Worm (Caenorhabditis elegans) whole organism, L4/young adult: Measurements from ENCODE around the gene Y39A1A.27.

ENCODE experiments used
- W03F9.2 ChIP-seq: fragments of 150-350 bp; optimal IDR thresholded peaks from 2 replicates; lab custom pipeline; 2014; ENCODE audit warnings: missing biosample characterization, missing genetic modification characterization
- dao-5 ChIP-seq: sonication (generic microtip); optimal IDR thresholded peaks from 2 replicates; lab custom pipeline; 2016; ENCODE audit warnings: missing genotype, missing genetic modification characterization, moderate library complexity, missing compliant biosample characterization
- him-1 ChIP-seq: sonication (generic microtip); optimal IDR thresholded peaks from 2 replicates; lab custom pipeline; 2016; ENCODE audit warnings: missing genotype, missing genetic modification reagents, missing genetic modification characterization, missing compliant biosample characterization

Y39A1A.27 gene

ce11 chrIII:10638339-10639021 lies at the start of gene Y39A1A.27:
Gene Y39A1A.27, plus strand, starts transcription at chrIII:10638971.
- TF ChIP-seq W03F9.2 (tag; lab: Kevin White, UChicago) = no peak
- no peak for TF ChIP-seq dao-5 (tag; lab: Kevin White, UChicago)
- no peak for TF ChIP-seq him-1 (tag; lab: Kevin White, UChicago)

ce11 chrIII:10592074-10592473 lies 46.7 kb upstream of the Y39A1A.27 start:
- TF ChIP-seq dao-5 (tag; lab: Kevin White, UChicago) = no peak
- no peak for TF ChIP-seq him-1 (tag; lab: Kevin White, UChicago)
- no peak for TF ChIP-seq W03F9.2 (tag; lab: Kevin White, UChicago)

ce11 chrIII:10592729-10593128 lies 46.0 kb upstream of the Y39A1A.27 start, which contains the start of gene Y45F3A.8:
Gene Y45F3A.8, minus strand, starts transcription at chrIII:10592829.
- TF ChIP-seq dao-5 (tag; lab: Kevin White, UChicago) (no peak), W03F9.2 (tag; lab: Kevin White, UChicago) (no peak), him-1 (tag; lab: Kevin White, UChicago) (no peak)

ce11 chrIII:10595066-10595465 lies 43.7 kb upstream of the Y39A1A.27 start, which contains the start of gene Y45F3A.9:
Gene Y45F3A.9, minus strand, starts transcription at chrIII:10595166.
- TF ChIP-seq him-1 (tag; lab: Kevin White, UChicago) = no peak
- no peak for TF ChIP-seq W03F9.2 (tag; lab: Kevin White, UChicago)
- no peak for TF ChIP-seq dao-5 (tag; lab: Kevin White, UChicago)

ce11 chrIII:10596387-10596786 lies 42.4 kb upstream of the Y39A1A.27 start, which contains the start of gene Y39A1A.3:
Gene Y39A1A.3, minus strand, starts transcription at chrIII:10596487.
- TF ChIP-seq him-1 (tag; lab: Kevin White, UChicago) (no peak), dao-5 (tag; lab: Kevin White, UChicago) (no peak), W03F9.2 (tag; lab: Kevin White, UChicago) (no peak)

ce11 chrIII:10599699-10600098 lies 39.1 kb upstream of the Y39A1A.27 start:
- TF ChIP-seq W03F9.2 (tag; lab: Kevin White, UChicago) (peak; percentile 87), him-1 (tag; lab: Kevin White, UChicago) (no peak)

- TF ChIP-seq W03F9.2 (tag; lab: Kevin White, UChicago) (peak; percentile 7), him-1 (tag; lab: Kevin White, UChicago) (no peak), dao-5 (tag; lab: Kevin White, UChicago) (no peak)
Observed at ce11 chrIII:10600138-10600626, 38.6 kb upstream of the Y39A1A.27 start, which contains the start of gene epg-6. Gene epg-6, minus strand, starts transcription at chrIII:10600188.

ce11 chrIII:10600894-10601293 lies 37.9 kb upstream of the Y39A1A.27 start:
- no peak for TF ChIP-seq dao-5 (tag; lab: Kevin White, UChicago)
- TF ChIP-seq him-1 (tag; lab: Kevin White, UChicago) = no peak
- TF ChIP-seq W03F9.2 (tag; lab: Kevin White, UChicago) = no peak

ce11 chrIII:10603248-10603647 lies 35.5 kb upstream of the Y39A1A.27 start, which contains the start of gene Y39A1A.2:
Gene Y39A1A.2, minus strand, starts transcription at chrIII:10603566.
- TF ChIP-seq dao-5 (tag; lab: Kevin White, UChicago) = no peak
- no peak for TF ChIP-seq W03F9.2 (tag; lab: Kevin White, UChicago)
- TF ChIP-seq him-1 (tag; lab: Kevin White, UChicago) = no peak

- TF ChIP-seq dao-5 (tag; lab: Kevin White, UChicago) (no peak), him-1 (tag; lab: Kevin White, UChicago) (no peak), W03F9.2 (tag; lab: Kevin White, UChicago) (no peak)
Observed at ce11 chrIII:10604325-10604724, 34.4 kb upstream of the Y39A1A.27 start.

- TF ChIP-seq dao-5 (tag; lab: Kevin White, UChicago) = no peak
- TF ChIP-seq W03F9.2 (tag; lab: Kevin White, UChicago) = no peak
- no peak for TF ChIP-seq him-1 (tag; lab: Kevin White, UChicago)
Observed at ce11 chrIII:10605049-10605448, 33.7 kb upstream of the Y39A1A.27 start, which contains the start of gene rabx-5. Gene rabx-5, plus strand, starts transcription at chrIII:10605349.

ce11 chrIII:10608161-10608560 lies 30.6 kb upstream of the Y39A1A.27 start:
- TF ChIP-seq him-1 (tag; lab: Kevin White, UChicago) = no peak
- TF ChIP-seq W03F9.2 (tag; lab: Kevin White, UChicago) = no peak
- TF ChIP-seq dao-5 (tag; lab: Kevin White, UChicago) = no peak

- TF ChIP-seq W03F9.2 (tag; lab: Kevin White, UChicago) = no peak
- TF ChIP-seq him-1 (tag; lab: Kevin White, UChicago) = no peak
- no peak for TF ChIP-seq dao-5 (tag; lab: Kevin White, UChicago)
Observed at ce11 chrIII:10612333-10612732, 26.4 kb upstream of the Y39A1A.27 start, which contains the start of gene Y39A1A.24. Gene Y39A1A.24, plus strand, starts transcription at chrIII:10612633.
